Worm (Caenorhabditis elegans): Measurements from ENCODE around the gene dhhc-10.

DNA sequence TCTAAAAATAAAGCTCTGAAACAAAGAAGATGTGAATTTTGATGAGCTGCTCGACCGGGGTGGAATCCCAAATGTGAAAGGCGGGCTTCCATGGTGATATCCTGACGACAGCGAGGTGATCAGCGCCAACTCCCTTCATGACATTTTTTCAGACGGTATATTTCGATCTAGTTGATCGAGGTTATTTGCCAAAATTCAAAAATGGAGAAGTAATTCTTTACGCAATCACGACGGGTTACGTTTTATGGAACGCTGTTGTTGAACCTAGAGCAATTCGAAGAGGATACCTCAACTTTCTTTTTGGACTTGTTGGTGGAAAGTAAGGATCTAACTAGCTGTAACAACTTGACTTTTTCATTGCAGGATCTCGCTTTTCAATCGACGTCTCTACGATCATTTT lies 30.3 kb upstream of the dhhc-10 start:
- TF ChIP-seq ama-1 (optimal IDR thresholded peaks at IDR 0.05) = no peak
- TF ChIP-seq tra-4 (tag; optimal IDR thresholded peaks at IDR 0.05) = no peak
- no peak for TF ChIP-seq hmbx-1 (tag; optimal IDR thresholded peaks at IDR 0.05)
- no peak for TF ChIP-seq ets-7 (tag; optimal IDR thresholded peaks at IDR 0.05)
- TF ChIP-seq sea-1 (GFP tag; conservative IDR thresholded peaks at IDR 0.05) = no peak
- no peak for TF ChIP-seq tbx-11 (GFP tag; IDR thresholded peaks at IDR 0.05)
- TF ChIP-seq ceh-36 (tag; optimal IDR thresholded peaks at IDR 0.05) = no peak
